Worm (Caenorhabditis elegans): ENCODE data around the gene spp-18.

spp-18 gene

ce11 chrIV:9622272-9622671, 28.8 kb downstream of the spp-18 start, which contains the start of gene W09C2.7:
TSS of gene W09C2.7 (minus strand) at chrIV:9622372.
- TF ChIP-seq sem-2 (GFP tag; optimal IDR thresholded peaks at IDR 0.05) (no peak), drap-1 (GFP tag; optimal IDR thresholded peaks at IDR 0.05) (no peak), mep-1 (tag; optimal IDR thresholded peaks at IDR 0.05) (no peak), unc-120 (tag; optimal IDR thresholded peaks at IDR 0.05; ENCODE audit: poor library complexity, severe bottlenecking) (no peak), ham-2 (GFP tag; optimal IDR thresholded peaks at IDR 0.05) (no peak), unc-39 (tag; optimal IDR thresholded peaks at IDR 0.05) (no peak), elt-1 (tag; optimal IDR thresholded peaks at IDR 0.05; ENCODE audit: borderline replicate concordance, insufficient read depth) (no peak), ceh-83 (GFP tag; optimal IDR thresholded peaks at IDR 0.05) (no peak), snpc-4 (tag; optimal IDR thresholded peaks at IDR 0.05) (no peak), M03D4.4 (tag; optimal IDR thresholded peaks at IDR 0.05) (no peak), pha-4 (tag; optimal IDR thresholded peaks at IDR 0.05) (no peak)

- TF ChIP-seq ham-2 (GFP tag; optimal IDR thresholded peaks at IDR 0.05): no peak
- no peak for TF ChIP-seq snpc-4 (tag; optimal IDR thresholded peaks at IDR 0.05)
- TF ChIP-seq nhr-28 (tag; optimal IDR thresholded peaks at IDR 0.05): no peak
- TF ChIP-seq elt-3 (tag; optimal IDR thresholded peaks at IDR 0.05): no peak
- TF ChIP-seq lsy-2 (tag; optimal IDR thresholded peaks at IDR 0.05): no peak
- no peak for TF ChIP-seq tbx-8 (GFP tag; optimal IDR thresholded peaks at IDR 0.05)
- no peak for TF ChIP-seq ceh-39 (tag; optimal IDR thresholded peaks at IDR 0.05)
- no peak for TF ChIP-seq lin-13 (tag; optimal IDR thresholded peaks at IDR 0.05)
- TF ChIP-seq M03D4.4 (tag; optimal IDR thresholded peaks at IDR 0.05): no peak
Measured at ce11 chrIV:9623269-9623668, 29.8 kb downstream of the spp-18 start, which contains the start of gene W09C2.9. TSS of gene W09C2.9 (minus strand) at chrIV:9623369.

- TF ChIP-seq nhr-237 (tag; optimal IDR thresholded peaks at IDR 0.05) (no peak), ceh-43 (GFP tag; optimal IDR thresholded peaks at IDR 0.05) (no peak), zip-8 (tag; optimal IDR thresholded peaks at IDR 0.05) (no peak), elt-3 (tag; optimal IDR thresholded peaks at IDR 0.05) (no peak), mab-5 (tag; optimal IDR thresholded peaks at IDR 0.05) (no peak), ham-2 (GFP tag; optimal IDR thresholded peaks at IDR 0.05) (no peak), drap-1 (GFP tag; optimal IDR thresholded peaks at IDR 0.05) (no peak), unc-39 (tag; optimal IDR thresholded peaks at IDR 0.05) (no peak), cnd-1 (tag; optimal IDR thresholded peaks at IDR 0.05) (no peak), mep-1 (tag; optimal IDR thresholded peaks at IDR 0.05) (no peak), ces-1 (GFP tag; optimal IDR thresholded peaks at IDR 0.05) (no peak), blmp-1 (tag; optimal IDR thresholded peaks at IDR 0.05) (no peak), M03D4.4 (tag; optimal IDR thresholded peaks at IDR 0.05) (no peak), nhr-2 (tag; optimal IDR thresholded peaks at IDR 0.05) (no peak), hlh-1 (tag; optimal IDR thresholded peaks at IDR 0.05) (no peak), pha-4 (tag; optimal IDR thresholded peaks at IDR 0.05) (no peak), lsy-2 (tag; optimal IDR thresholded peaks at IDR 0.05) (no peak), mls-2 (tag; optimal IDR thresholded peaks at IDR 0.05) (no peak)
Measured at ce11 chrIV:9624275-9624674, 30.8 kb downstream of the spp-18 start, which contains the start of gene W09C2.8. TSS of gene W09C2.8 (minus strand) at chrIV:9624375.

ce11 chrIV:9624977-9625376, 31.5 kb downstream of the spp-18 start, which contains the start of gene W09C2.10:
TSS of gene W09C2.10 (minus strand) at chrIV:9625077.
- TF ChIP-seq drap-1 (GFP tag; optimal IDR thresholded peaks at IDR 0.05) (no peak), ham-2 (GFP tag; optimal IDR thresholded peaks at IDR 0.05) (no peak), lin-32 (GFP tag; optimal IDR thresholded peaks at IDR 0.05) (no peak), nhr-237 (tag; optimal IDR thresholded peaks at IDR 0.05) (no peak), pha-4 (tag; optimal IDR thresholded peaks at IDR 0.05) (no peak), snpc-4 (tag; optimal IDR thresholded peaks at IDR 0.05) (no peak), blmp-1 (tag; optimal IDR thresholded peaks at IDR 0.05) (no peak), ceh-83 (GFP tag; optimal IDR thresholded peaks at IDR 0.05) (no peak), ceh-39 (tag; optimal IDR thresholded peaks at IDR 0.05) (no peak), unc-120 (tag; optimal IDR thresholded peaks at IDR 0.05; ENCODE audit: poor library complexity, severe bottlenecking) (no peak), sptf-1 (tag; optimal IDR thresholded peaks at IDR 0.05) (no peak), ces-1 (GFP tag; optimal IDR thresholded peaks at IDR 0.05) (no peak), cnd-1 (tag; optimal IDR thresholded peaks at IDR 0.05) (no peak), ztf-11 (tag; optimal IDR thresholded peaks at IDR 0.05) (no peak), zip-8 (tag; optimal IDR thresholded peaks at IDR 0.05) (no peak), M03D4.4 (tag; optimal IDR thresholded peaks at IDR 0.05) (no peak), flh-1 (GFP tag; optimal IDR thresholded peaks at IDR 0.05) (no peak), mab-5 (tag; optimal IDR thresholded peaks at IDR 0.05) (no peak), mls-2 (tag; optimal IDR thresholded peaks at IDR 0.05) (no peak), bed-3 (GFP tag; optimal IDR thresholded peaks at IDR 0.05) (no peak)
